Fruit fly (Drosophila melanogaster): Measurements from ENCODE around the gene CG9777.

- TF ChIP-seq CG16779 (GFP tag; IDR thresholded peaks at IDR 0.05), result no peak
- no peak for TF ChIP-seq en (GFP tag; optimal IDR thresholded peaks at IDR 0.05)
These were observed 32.9 kb downstream of the CG9777 start, which contains the start of the genes CG9784 and Nup153 for dm6 chrX:16598978-16599664.
